Worm (Caenorhabditis elegans) whole organism, L4 larva: ENCODE results near the gene dsh-2.

Experiments used
- D1046.2 ChIP-seq: fragments of 200-800 bp; sonication (Bioruptor generic); IDR thresholded peaks from 2 replicates; pipeline ENCODE4 v1.3.6; 2022; ENCODE audit warnings: missing genetic modification characterization, missing compliant biosample characterization
- F10B5.3 ChIP-seq: sonication (generic microtip); optimal IDR thresholded peaks from 2 replicates; lab custom pipeline; 2016; ENCODE audit warnings: mild to moderate bottlenecking, missing genetic modification characterization, missing compliant biosample characterization
- T26A8.4 ChIP-seq: fragments of 200-800 bp; sonication (Bioruptor generic); IDR thresholded peaks from 2 replicates; pipeline ENCODE4 v1.3.6; 2022; ENCODE audit warnings: missing genetic modification characterization, missing compliant biosample characterization
- Y48G9A.11 ChIP-seq: fragments of 200-800 bp; sonication (Bioruptor generic); IDR thresholded peaks from 2 replicates; pipeline ENCODE4 v1.3.6; 2022; ENCODE audit warnings: missing genetic modification reagents, missing genetic modification characterization, missing compliant biosample characterization
- Y5F2A.4 ChIP-seq: fragments of 200-800 bp; sonication (Bioruptor generic); optimal IDR thresholded peaks from 2 replicates; lab custom pipeline; 2018; ENCODE audit warnings: mild to moderate bottlenecking, missing genetic modification characterization, missing compliant biosample characterization
- ZK546.5 ChIP-seq, 2 experiments: sonication (generic microtip); optimal IDR thresholded peaks; 2 replicates each; lab custom pipeline; 2017; ENCODE audit warnings: missing biosample characterization in 2 of 2, missing genetic modification characterization in 2 of 2
- aha-1 ChIP-seq: fragments of 150-350 bp; peaks from one replicate; lab custom pipeline; 2014; ENCODE audit warnings: missing biosample characterization, missing genetic modification characterization
- arid-1 ChIP-seq: fragments of 200-800 bp; sonication (Bioruptor generic); conservative IDR thresholded peaks from 2 replicates; pipeline ENCODE4 v1.3.6; 2022; ENCODE audit warnings: missing genetic modification reagents, missing genetic modification characterization, missing compliant biosample characterization
- ceh-28 ChIP-seq: fragments of 150-350 bp; optimal IDR thresholded peaks from 2 replicates; lab custom pipeline; 2014; ENCODE audit warnings: missing biosample characterization, missing genetic modification reagents, missing genetic modification characterization
- ceh-62 ChIP-seq: sonication (generic microtip); optimal IDR thresholded peaks from 2 replicates; lab custom pipeline; 2017; ENCODE audit warnings: missing biosample characterization, missing genetic modification characterization
- ces-1 ChIP-seq: fragments of 150-350 bp; sonication (generic microtip); optimal IDR thresholded peaks from 4 replicates; lab custom pipeline; 2014; ENCODE audit warnings: missing biosample characterization, missing genetic modification reagents, missing genetic modification characterization
- cey-2 ChIP-seq: sonication (generic microtip); optimal IDR thresholded peaks from 3 replicates; lab custom pipeline; 2017; ENCODE audit warnings: missing genetic modification characterization, mild to moderate bottlenecking, missing compliant biosample characterization, antibody characterized with exemption, borderline replicate concordance; ENCODE audit not compliant: insufficient read depth
- ctbp-1 ChIP-seq: fragments of 200-800 bp; sonication (Bioruptor generic); IDR thresholded peaks from 2 replicates; pipeline ENCODE4 v1.3.6; 2022; ENCODE audit warnings: missing genetic modification reagents, missing genetic modification characterization, missing compliant biosample characterization
- daf-16 ChIP-seq, 3 experiments: sonication (generic microtip); optimal IDR thresholded peaks; 2 replicates each; lab custom pipeline; 2016 to 2017; ENCODE audit warnings: missing genetic modification characterization in 3 of 3, missing genetic modification reagents in 3 of 3, mild to moderate bottlenecking in 2 of 3, missing compliant biosample characterization in 2 of 3, missing biosample characterization in 1 of 3, moderate library complexity in 1 of 3
- dve-1 ChIP-seq: sonication (generic microtip); optimal IDR thresholded peaks from 2 replicates; lab custom pipeline; 2017; ENCODE audit warnings: antibody characterized with exemption, mild to moderate bottlenecking, missing genetic modification characterization, missing compliant biosample characterization; ENCODE audit not compliant: insufficient read depth
- gei-8 ChIP-seq: fragments of 200-800 bp; sonication (Bioruptor generic); optimal IDR thresholded peaks from 2 replicates; lab custom pipeline; 2018; ENCODE audit warnings: mild to moderate bottlenecking, missing genetic modification characterization, missing compliant biosample characterization
- hif-1 ChIP-seq, 2 experiments: sonication (generic microtip); optimal IDR thresholded peaks; 2 replicates each; lab custom pipeline; 2016 to 2017; ENCODE audit warnings: missing compliant biosample characterization in 2 of 2, missing genetic modification characterization in 2 of 2, missing genetic modification reagents in 2 of 2, missing genotype in 2 of 2, mild to moderate bottlenecking in 1 of 2
- hlh-11 ChIP-seq: fragments of 200-800 bp; sonication (Bioruptor generic); optimal IDR thresholded peaks from 2 replicates; lab custom pipeline; 2018; ENCODE audit warnings: mild to moderate bottlenecking, missing genetic modification characterization, missing compliant biosample characterization
- hlh-30 ChIP-seq: sonication (generic microtip); optimal IDR thresholded peaks from 2 replicates; lab custom pipeline; 2017; ENCODE audit warnings: antibody characterized with exemption, mild to moderate bottlenecking, missing genetic modification characterization, missing compliant biosample characterization; ENCODE audit not compliant: insufficient read depth
- lin-38 ChIP-seq: fragments of 200-800 bp; sonication (Bioruptor generic); IDR thresholded peaks from 2 replicates; pipeline ENCODE4 v1.3.6; 2022; ENCODE audit warnings: missing genetic modification reagents, missing genetic modification characterization, missing compliant biosample characterization
- madf-5 ChIP-seq, 2 experiments: fragments of 200-800 bp; sonication (Bioruptor generic); IDR thresholded peaks; 2 replicates each; pipeline ENCODE4 v1.3.6; 2022; ENCODE audit warnings: missing compliant biosample characterization in 2 of 2, missing genetic modification characterization in 2 of 2
- mep-1 ChIP-seq: fragments of 150-350 bp; sonication (generic microtip); optimal IDR thresholded peaks from 3 replicates; lab custom pipeline; 2014; ENCODE audit warnings: missing biosample characterization, missing genetic modification characterization
- nhr-28 ChIP-seq: fragments of 150-350 bp; optimal IDR thresholded peaks from 2 replicates; lab custom pipeline; 2014; ENCODE audit warnings: missing biosample characterization, missing genetic modification characterization
- nhr-76 ChIP-seq: fragments of 150-350 bp; optimal IDR thresholded peaks from 2 replicates; lab custom pipeline; 2014; ENCODE audit warnings: missing biosample characterization, missing genetic modification characterization
- php-3 ChIP-seq: fragments of 200-800 bp; sonication (Bioruptor generic); IDR thresholded peaks from 2 replicates; pipeline ENCODE4 v1.3.6; 2022; ENCODE audit warnings: missing genetic modification reagents, missing genetic modification characterization, missing compliant biosample characterization
- pqm-1 ChIP-seq: sonication (generic microtip); optimal IDR thresholded peaks from 2 replicates; lab custom pipeline; 2017; ENCODE audit warnings: missing biosample characterization, missing genetic modification characterization
- rbr-2 ChIP-seq: sonication (generic microtip); optimal IDR thresholded peaks from 2 replicates; lab custom pipeline; 2016; ENCODE audit warnings: missing genotype, missing genetic modification characterization, missing compliant biosample characterization
- snpc-4 ChIP-seq: fragments of 150-350 bp; optimal IDR thresholded peaks from 2 replicates; lab custom pipeline; 2014; ENCODE audit warnings: missing biosample characterization, missing genetic modification characterization
- unc-62 ChIP-seq, 3 experiments: fragments of 150-350 bp in 1 of 3; sonication (generic microtip); optimal IDR thresholded peaks in 2 of 3; peaks in 1 of 3; 1 replicate in 1 of 3; 2 replicates in 2 of 3; lab custom pipeline; 2014 to 2017; ENCODE audit warnings: missing biosample characterization in 3 of 3, missing genetic modification characterization in 3 of 3, missing genetic modification reagents in 3 of 3, missing genotype in 1 of 3
- zip-11 ChIP-seq: fragments of 200-800 bp; sonication (Bioruptor generic); IDR thresholded peaks from 2 replicates; pipeline ENCODE4 v1.3.6; 2022; ENCODE audit warnings: missing genetic modification characterization, missing compliant biosample characterization
- ztf-11 ChIP-seq: fragments of 150-350 bp; optimal IDR thresholded peaks from 2 replicates; lab custom pipeline; 2014; ENCODE audit warnings: missing biosample characterization, missing genetic modification characterization

dsh-2 gene

DNA sequence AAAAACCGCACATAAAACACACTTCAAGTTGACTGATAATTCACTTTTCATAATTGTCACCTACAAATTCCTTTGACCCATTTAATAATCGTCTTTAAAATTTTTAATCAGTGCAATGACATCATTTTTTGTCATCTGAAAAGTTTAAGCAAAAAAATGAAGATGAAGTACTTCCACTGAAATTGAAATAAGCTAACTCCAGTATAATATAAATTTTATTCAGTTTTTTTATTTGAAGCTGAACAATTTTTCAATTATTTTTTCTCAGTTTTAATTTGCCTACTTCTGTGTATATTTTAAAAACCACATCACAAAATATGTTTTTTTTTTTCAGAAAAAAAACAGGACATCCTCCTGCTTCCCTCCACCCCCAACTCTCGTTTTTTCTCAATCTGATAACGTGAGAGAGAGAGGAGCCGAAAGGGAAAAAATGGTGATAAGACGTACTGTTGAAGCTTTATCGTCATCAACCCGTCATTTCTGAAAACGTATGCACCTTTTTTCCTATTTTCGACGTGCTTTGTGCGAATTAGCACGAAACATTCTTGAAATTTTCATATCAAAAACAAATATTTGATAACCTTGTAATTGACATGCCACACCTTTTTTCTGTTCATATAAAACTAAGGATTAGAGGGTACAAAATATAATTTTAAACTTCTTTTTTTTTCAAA is 22.9 kb upstream of the dsh-2 start, which contains the start of the genes C04G6.11 and mpk-2 (continued):
- TF ChIP-seq zip-11 (GFP tag; lab: Robert Waterston, UW) = no peak
- no peak for TF ChIP-seq ZK546.5 (tag; optimal IDR thresholded peaks at IDR 0.05; lab: Kevin White, UChicago)
- peak; percentile 64 for TF ChIP-seq dve-1 (tag; lab: Kevin White, UChicago)
- peak in 1 of 2 experiments; percentile 20 for TF ChIP-seq hif-1 (tag; optimal IDR thresholded peaks at IDR 0.05; lab: Kevin White, UChicago)
- no peak for TF ChIP-seq ceh-62 (tag; lab: Kevin White, UChicago)
- TF ChIP-seq hlh-11 (tag; lab: Kevin White, UChicago) = peak; percentile 82
- peak; percentile 69 for TF ChIP-seq pqm-1 (tag; lab: Kevin White, UChicago)
- TF ChIP-seq rbr-2 (tag; lab: Kevin White, UChicago) = no peak
- TF ChIP-seq Y48G9A.11 (GFP tag; lab: Robert Waterston, UW) = no peak

DNA sequence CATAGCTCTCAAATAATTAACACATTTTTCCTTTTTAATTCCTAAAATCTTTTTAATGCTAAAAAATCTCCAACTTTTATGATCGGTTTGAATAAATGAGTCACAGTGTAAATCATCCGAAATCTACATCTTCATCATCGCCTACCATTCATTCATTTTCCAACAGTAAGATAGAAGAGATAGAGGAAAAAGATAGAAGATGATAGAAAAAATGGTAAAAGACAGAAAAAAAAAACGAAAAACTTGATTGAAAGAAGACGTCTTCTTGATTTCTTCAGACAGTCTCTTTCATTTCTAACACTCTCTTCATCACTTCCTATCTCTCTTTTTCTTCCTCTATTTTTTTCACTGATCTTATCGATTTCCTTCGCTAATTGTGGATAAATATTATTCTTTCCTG is 22.2 kb upstream of the dsh-2 start:
- TF ChIP-seq ces-1 (GFP tag; lab: Kevin White, UChicago) (no peak), nhr-28 (peak; percentile 16)

DNA sequence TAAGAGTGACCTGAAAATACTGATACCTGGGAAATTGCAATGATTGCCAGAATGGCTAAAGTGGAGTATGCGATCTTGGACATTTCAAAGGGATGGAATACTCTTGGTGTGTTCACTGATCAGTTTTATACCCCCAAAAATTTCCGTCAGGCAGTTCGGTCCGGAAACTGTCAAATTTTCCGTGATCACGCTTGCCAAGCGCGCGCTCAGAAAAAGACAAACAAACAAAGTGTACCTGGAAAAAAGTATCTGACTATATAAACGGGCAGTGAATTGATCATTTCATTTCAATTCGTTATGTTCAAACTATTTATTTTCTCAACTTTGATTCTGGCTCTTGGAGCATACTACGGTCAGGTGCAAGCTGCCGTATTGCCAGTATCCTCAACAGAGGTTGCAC is 20.7 kb upstream of the dsh-2 start, which contains the start of the genes idpb-3 and idpb-1:
Gene idpb-3, minus strand, starts transcription at position 101 of the 400 bp plus-strand sequence.
Gene idpb-1, plus strand, starts transcription at position 284 of the 400 bp plus-strand sequence.
- TF ChIP-seq aha-1 (tag; lab: Kevin White, UChicago) (peak; percentile 51), nhr-76 (tag; lab: Kevin White, UChicago) (no peak)
- TF ChIP-seq, all 104 proteins: peak for 1

DNA sequence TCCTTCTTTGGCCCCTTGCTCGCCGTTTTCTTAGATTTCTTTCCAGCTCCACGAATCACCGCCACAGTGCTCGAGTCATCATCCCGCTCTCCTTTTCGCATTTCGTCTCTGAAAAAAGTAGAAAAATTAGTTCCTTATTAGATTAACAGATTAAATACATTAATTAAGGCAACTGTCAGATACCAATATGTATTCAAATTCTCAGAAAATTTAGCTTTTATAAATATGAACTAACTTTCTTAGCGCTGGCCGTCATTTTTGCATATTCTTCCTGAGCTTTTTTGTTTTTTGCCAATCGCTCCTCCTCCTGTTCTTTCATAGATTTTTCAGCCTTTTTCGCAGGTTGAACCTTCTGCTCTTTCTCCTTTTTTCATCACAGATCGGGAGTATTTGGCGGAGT is 18.7 kb upstream of the dsh-2 start, which contains the start of gene C04G6.6:
Gene C04G6.6, minus strand, starts transcription at position 101 of the 400 bp plus-strand sequence.
- TF ChIP-seq D1046.2 (no peak), cey-2 (no peak), gei-8 (no peak), php-3 (GFP tag; lab: Robert Waterston, UW) (no peak), ceh-28 (no peak), daf-16 (GFP tag; optimal IDR thresholded peaks at IDR 0.05; lab: Kevin White, UChicago) (no peak), daf-16 (tag; optimal IDR thresholded peaks at IDR 0.05; lab: Kevin White, UChicago) (no peak), T26A8.4 (no peak), hlh-30 (no peak), lin-38 (no peak), madf-5 (GFP tag; IDR thresholded peaks at IDR 0.05; lab: Robert Waterston, UW) (no peak), ztf-11 (tag; lab: Kevin White, UChicago) (no peak), Y5F2A.4 (GFP tag; lab: Kevin White, UChicago) (no peak), unc-62 (GFP tag; optimal IDR thresholded peaks at IDR 0.05 in 1 of 2; lab: Kevin White, UChicago) (no peak), unc-62 (tag; optimal IDR thresholded peaks at IDR 0.05; lab: Kevin White, UChicago) (no peak), F10B5.3 (tag; lab: Kevin White, UChicago) (no peak), dve-1 (tag; lab: Kevin White, UChicago) (no peak), mep-1 (tag; lab: Kevin White, UChicago) (no peak), ceh-62 (tag; lab: Kevin White, UChicago) (no peak), snpc-4 (tag; lab: Kevin White, UChicago) (no peak)

DNA sequence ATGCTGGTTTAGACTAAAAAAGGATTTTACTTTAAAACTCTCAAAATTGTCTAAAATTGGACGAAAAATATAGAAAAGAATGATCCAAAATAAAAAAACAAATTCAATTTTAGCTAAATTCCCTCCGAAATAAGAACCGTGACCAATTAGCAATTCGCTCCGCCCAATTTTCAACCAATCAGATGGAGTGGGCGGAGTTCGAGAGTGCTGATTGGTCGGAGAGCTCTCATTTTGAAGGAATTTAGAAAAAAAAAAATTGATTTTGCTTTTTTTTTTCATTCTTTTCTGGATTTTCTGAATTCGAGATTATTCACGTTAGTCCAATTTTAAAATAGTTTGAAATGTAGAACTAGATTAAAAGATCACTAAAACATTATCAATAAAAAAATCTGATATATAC is 18.1 kb upstream of the dsh-2 start:
- TF ChIP-seq ctbp-1 (no peak), arid-1 (GFP tag; lab: Robert Waterston, UW) (no peak), unc-62 (GFP tag; optimal IDR thresholded peaks at IDR 0.05 in 1 of 2; lab: Kevin White, UChicago) (peak in 1 of 2 experiments; percentile 73), unc-62 (tag; optimal IDR thresholded peaks at IDR 0.05; lab: Kevin White, UChicago) (no peak)
